Worm (Caenorhabditis elegans) whole organism, L2 larva: ENCODE results near the gene C44C1.1.

Experiments used
- C34F6.9 ChIP-seq: fragments of 150-350 bp; optimal IDR thresholded peaks from 2 replicates; lab custom pipeline; 2014; ENCODE audit warnings: missing biosample characterization, missing genetic modification characterization
- F13H6.1 ChIP-seq: sonication (generic microtip); optimal IDR thresholded peaks from 2 replicates; lab custom pipeline; 2016; ENCODE audit warnings: missing genetic modification characterization, missing compliant biosample characterization
- R02D3.7 ChIP-seq: fragments of 150-350 bp; optimal IDR thresholded peaks from 2 replicates; lab custom pipeline; 2014; ENCODE audit warnings: missing biosample characterization, missing genetic modification characterization
- Y55F3AM.14 ChIP-seq: fragments of 200-800 bp; sonication (Bioruptor generic); optimal IDR thresholded peaks from 2 replicates; lab custom pipeline; 2018; ENCODE audit warnings: mild to moderate bottlenecking, missing genetic modification characterization, missing compliant biosample characterization
- ZK546.5 ChIP-seq: sonication (generic microtip); optimal IDR thresholded peaks from 2 replicates; lab custom pipeline; 2017; ENCODE audit warnings: missing biosample characterization, missing genetic modification characterization
- alr-1 ChIP-seq: fragments of 150-350 bp; optimal IDR thresholded peaks from 2 replicates; lab custom pipeline; 2014; ENCODE audit warnings: missing biosample characterization, missing genetic modification characterization
- aly-2 ChIP-seq: fragments of 150-350 bp; optimal IDR thresholded peaks from 2 replicates; lab custom pipeline; 2014; ENCODE audit warnings: missing biosample characterization, missing genetic modification characterization
- ama-1 ChIP-seq: fragments of 150-350 bp; optimal IDR thresholded peaks from 2 replicates; lab custom pipeline; 2018; ENCODE audit warnings: inconsistent platforms
- blmp-1 ChIP-seq: sonication (generic microtip); optimal IDR thresholded peaks from 2 replicates; lab custom pipeline; 2017; ENCODE audit warnings: missing genetic modification characterization, mild to moderate bottlenecking, missing compliant biosample characterization, antibody characterized with exemption, moderate library complexity; ENCODE audit not compliant: insufficient read depth
- ceh-16 ChIP-seq: fragments of 150-350 bp; optimal IDR thresholded peaks from 2 replicates; lab custom pipeline; 2014; ENCODE audit warnings: missing biosample characterization, missing genetic modification characterization
- ceh-82 ChIP-seq: fragments of 150-350 bp; optimal IDR thresholded peaks from 2 replicates; lab custom pipeline; 2014; ENCODE audit warnings: missing biosample characterization, missing genetic modification characterization
- crh-2 ChIP-seq: sonication (generic microtip); optimal IDR thresholded peaks from 2 replicates; lab custom pipeline; 2017; ENCODE audit warnings: missing biosample characterization, missing genetic modification characterization
- dmd-4 ChIP-seq: sonication (generic microtip); optimal IDR thresholded peaks from 2 replicates; lab custom pipeline; 2017; ENCODE audit warnings: missing biosample characterization, missing genetic modification characterization
- egl-27 ChIP-seq: sonication (generic microtip); optimal IDR thresholded peaks from 3 replicates; lab custom pipeline; 2017; ENCODE audit warnings: missing biosample characterization, missing genetic modification reagents, missing genetic modification characterization
- elt-1 ChIP-seq: fragments of 150-350 bp; optimal IDR thresholded peaks from 2 replicates; lab custom pipeline; 2014; ENCODE audit warnings: missing biosample characterization, missing genetic modification characterization
- elt-3 ChIP-seq: sonication (generic microtip); optimal IDR thresholded peaks from 2 replicates; lab custom pipeline; 2017; ENCODE audit warnings: missing biosample characterization, missing genetic modification characterization
- fos-1 ChIP-seq: fragments of 150-350 bp; optimal IDR thresholded peaks from 2 replicates; lab custom pipeline; 2014; ENCODE audit warnings: missing biosample characterization, missing genetic modification characterization
- gmeb-1 ChIP-seq: fragments of 150-350 bp; optimal IDR thresholded peaks from 2 replicates; lab custom pipeline; 2014; ENCODE audit warnings: missing biosample characterization, missing genetic modification characterization
- lin-11 ChIP-seq: fragments of 150-350 bp; sonication (generic microtip); optimal IDR thresholded peaks from 2 replicates; lab custom pipeline; 2014; ENCODE audit warnings: missing biosample characterization, missing genetic modification characterization, inconsistent platforms, mixed read lengths
- lin-13 ChIP-seq: fragments of 150-350 bp; optimal IDR thresholded peaks from 2 replicates; lab custom pipeline; 2014; ENCODE audit warnings: missing biosample characterization, missing genetic modification reagents, missing genetic modification characterization
- lin-39 ChIP-seq: fragments of 150-350 bp; optimal IDR thresholded peaks from 2 replicates; lab custom pipeline; 2014; ENCODE audit warnings: missing biosample characterization, missing genetic modification reagents, missing genetic modification characterization
- lsy-2 ChIP-seq, 2 experiments: fragments of 150-350 bp in 1 of 2; sonication (generic microtip) in 1 of 2; optimal IDR thresholded peaks; 2 replicates each; lab custom pipeline; 2014 to 2017; ENCODE audit warnings: missing biosample characterization in 2 of 2, missing genetic modification characterization in 2 of 2
- mab-5 ChIP-seq: fragments of 150-350 bp; optimal IDR thresholded peaks from 2 replicates; lab custom pipeline; 2014; ENCODE audit warnings: missing biosample characterization, missing genetic modification characterization
- mbf-1 ChIP-seq: sonication (generic microtip); optimal IDR thresholded peaks from 2 replicates; lab custom pipeline; 2017; ENCODE audit warnings: missing biosample characterization, missing genetic modification characterization
- mdl-1 ChIP-seq, 2 experiments: fragments of 150-350 bp in 1 of 2; sonication (generic microtip) in 1 of 2; optimal IDR thresholded peaks; 2 replicates each; lab custom pipeline; 2017; ENCODE audit warnings: missing biosample characterization in 2 of 2, missing genetic modification characterization in 2 of 2
- nhr-10 ChIP-seq: sonication (generic microtip); optimal IDR thresholded peaks from 2 replicates; lab custom pipeline; 2017; ENCODE audit warnings: missing biosample characterization, missing genetic modification characterization
- nhr-11 ChIP-seq: fragments of 150-350 bp; optimal IDR thresholded peaks from 2 replicates; lab custom pipeline; 2014; ENCODE audit warnings: missing biosample characterization, missing genetic modification characterization
- nhr-12 ChIP-seq: fragments of 150-350 bp; optimal IDR thresholded peaks from 2 replicates; lab custom pipeline; 2014; ENCODE audit warnings: missing biosample characterization, missing genetic modification characterization
- nhr-129 ChIP-seq: fragments of 150-350 bp; optimal IDR thresholded peaks from 2 replicates; lab custom pipeline; 2014; ENCODE audit warnings: missing biosample characterization, missing genetic modification characterization
- nhr-21 ChIP-seq: fragments of 150-350 bp; optimal IDR thresholded peaks from 2 replicates; lab custom pipeline; 2014; ENCODE audit warnings: missing biosample characterization, missing genetic modification characterization
- nhr-23 ChIP-seq: fragments of 150-350 bp; optimal IDR thresholded peaks from 2 replicates; lab custom pipeline; 2014; ENCODE audit warnings: missing biosample characterization, missing genetic modification reagents, missing genetic modification characterization
- nhr-237 ChIP-seq: fragments of 150-350 bp; optimal IDR thresholded peaks from 2 replicates; lab custom pipeline; 2014; ENCODE audit warnings: missing biosample characterization, missing genetic modification characterization
- nhr-25 ChIP-seq: fragments of 150-350 bp; sonication (generic microtip); optimal IDR thresholded peaks from 3 replicates; lab custom pipeline; 2014; ENCODE audit warnings: missing biosample characterization, missing genetic modification characterization
- nhr-6 ChIP-seq: fragments of 150-350 bp; optimal IDR thresholded peaks from 2 replicates; lab custom pipeline; 2014; ENCODE audit warnings: missing biosample characterization, missing genetic modification characterization
- nhr-77 ChIP-seq: fragments of 150-350 bp; optimal IDR thresholded peaks from 2 replicates; lab custom pipeline; 2014; ENCODE audit warnings: missing biosample characterization, missing genetic modification characterization
- peb-1 ChIP-seq: fragments of 150-350 bp; optimal IDR thresholded peaks from 2 replicates; lab custom pipeline; 2014; ENCODE audit warnings: missing biosample characterization, missing genetic modification characterization
- sem-4 ChIP-seq: fragments of 150-350 bp; optimal IDR thresholded peaks from 2 replicates; lab custom pipeline; 2014; ENCODE audit warnings: missing biosample characterization, missing genetic modification reagents, missing genetic modification characterization
- skn-1 ChIP-seq: sonication (generic microtip); optimal IDR thresholded peaks from 2 replicates; lab custom pipeline; 2017; ENCODE audit warnings: missing biosample characterization, missing genetic modification characterization
- sma-3 ChIP-seq: sonication (generic microtip); optimal IDR thresholded peaks from 2 replicates; lab custom pipeline; 2016; ENCODE audit warnings: missing genetic modification reagents, missing genetic modification characterization, missing compliant biosample characterization
- sma-9 ChIP-seq, 2 experiments: fragments of 150-350 bp in 1 of 2; sonication (generic microtip) in 1 of 2; optimal IDR thresholded peaks; 2 replicates each; lab custom pipeline; 2014 to 2016; ENCODE audit warnings: missing genetic modification characterization in 2 of 2, mild to moderate bottlenecking in 1 of 2, missing biosample characterization in 1 of 2, missing compliant biosample characterization in 1 of 2, missing genetic modification reagents in 1 of 2, moderate library complexity in 1 of 2
- snpc-4 ChIP-seq: fragments of 150-350 bp; optimal IDR thresholded peaks from 2 replicates; lab custom pipeline; 2014; ENCODE audit warnings: missing biosample characterization, missing genetic modification characterization
- unc-39 ChIP-seq: fragments of 150-350 bp; optimal IDR thresholded peaks from 2 replicates; lab custom pipeline; 2014; ENCODE audit warnings: missing biosample characterization, missing genetic modification characterization
- unc-55 ChIP-seq: fragments of 150-350 bp; sonication (generic microtip); optimal IDR thresholded peaks from 3 replicates; lab custom pipeline; 2014; ENCODE audit warnings: missing biosample characterization, missing genetic modification reagents, missing genetic modification characterization
- unc-62 ChIP-seq: fragments of 150-350 bp; optimal IDR thresholded peaks from 2 replicates; lab custom pipeline; 2014; ENCODE audit warnings: missing biosample characterization, missing genetic modification reagents, missing genetic modification characterization
- zag-1 ChIP-seq: fragments of 150-350 bp; optimal IDR thresholded peaks from 2 replicates; lab custom pipeline; 2014; ENCODE audit warnings: missing biosample characterization, missing genetic modification characterization
- ztf-1 ChIP-seq: fragments of 200-800 bp; sonication (Bioruptor generic); conservative IDR thresholded peaks from 2 replicates; pipeline ENCODE4 v1.3.6; 2022; ENCODE audit warnings: missing genetic modification characterization, missing compliant biosample characterization
- ztf-11 ChIP-seq: sonication (generic microtip); optimal IDR thresholded peaks from 2 replicates; lab custom pipeline; 2017; ENCODE audit warnings: missing biosample characterization, missing genetic modification characterization
- ztf-4 ChIP-seq: fragments of 150-350 bp; optimal IDR thresholded peaks from 2 replicates; lab custom pipeline; 2014; ENCODE audit warnings: missing biosample characterization, missing genetic modification characterization

The C44C1.1 gene

ce11 chrX:949466-949865 lies 31.1 kb upstream of the C44C1.1 start:
- TF ChIP-seq ceh-82 (no peak), mdl-1 (tag; optimal IDR thresholded peaks at IDR 0.05; lab: Kevin White, UChicago) (peak in 1 of 2 experiments; percentile 82), dmd-4 (tag; lab: Kevin White, UChicago) (no peak), lin-11 (tag; lab: Kevin White, UChicago) (peak; percentile 83), ztf-4 (tag; lab: Kevin White, UChicago) (peak; percentile 83), nhr-21 (tag; lab: Kevin White, UChicago) (peak; percentile 87), nhr-11 (tag; lab: Kevin White, UChicago) (no peak), snpc-4 (tag; lab: Kevin White, UChicago) (peak; percentile 74), sma-3 (peak; percentile 78), Y55F3AM.14 (GFP tag; lab: Kevin White, UChicago) (peak; percentile 91), nhr-23 (no peak), unc-39 (tag; lab: Kevin White, UChicago) (peak; percentile 58), mbf-1 (tag; lab: Kevin White, UChicago) (no peak), nhr-6 (peak; percentile 93), zag-1 (tag; lab: Kevin White, UChicago) (peak; percentile 97), lin-13 (GFP tag; lab: Kevin White, UChicago) (peak; percentile 91), skn-1 (peak; percentile 54), alr-1 (tag; lab: Kevin White, UChicago) (no peak), ama-1 (lab: Kevin White, UChicago) (no peak), R02D3.7 (tag; lab: Kevin White, UChicago) (no peak), nhr-25 (tag; lab: Kevin White, UChicago) (peak; percentile 75), nhr-237 (no peak), unc-55 (GFP tag; lab: Kevin White, UChicago) (peak; percentile 99), nhr-12 (no peak), ceh-16 (tag; lab: Kevin White, UChicago) (peak; percentile 84), ztf-1 (GFP tag; lab: Robert Waterston, UW) (no peak), gmeb-1 (tag; lab: Kevin White, UChicago) (peak; percentile 64), ztf-11 (tag; lab: Kevin White, UChicago) (peak; percentile 44), lsy-2 (tag; optimal IDR thresholded peaks at IDR 0.05; lab: Kevin White, UChicago) (peak; percentile 77 to 90), nhr-129 (tag; lab: Kevin White, UChicago) (peak; percentile 98), ZK546.5 (tag; lab: Kevin White, UChicago) (peak; percentile 13), elt-3 (no peak), mab-5 (peak; percentile 96), nhr-10 (tag; lab: Kevin White, UChicago) (peak; percentile 58), C34F6.9 (tag; lab: Kevin White, UChicago) (peak; percentile 98), egl-27 (peak; percentile 94), sma-9 (GFP tag; optimal IDR thresholded peaks at IDR 0.05; lab: Kevin White, UChicago) (peak; percentile 95), sma-9 (tag; optimal IDR thresholded peaks at IDR 0.05; lab: Kevin White, UChicago) (no peak), sem-4 (peak; percentile 94), elt-1 (tag; lab: Kevin White, UChicago) (no peak), F13H6.1 (tag; lab: Kevin White, UChicago) (peak; percentile 96), fos-1 (tag; lab: Kevin White, UChicago) (peak; percentile 84), aly-2 (peak; percentile 73), blmp-1 (tag; lab: Kevin White, UChicago) (peak; percentile 57), peb-1 (tag; lab: Kevin White, UChicago) (no peak), unc-62 (peak; percentile 51), lin-39 (tag; lab: Kevin White, UChicago) (peak; percentile 71), crh-2 (tag; lab: Kevin White, UChicago) (peak; percentile 85), nhr-77 (tag; lab: Kevin White, UChicago) (no peak)
- TF ChIP-seq, all 48 proteins: peak for 33
